Worm (Caenorhabditis elegans): ENCODE data around the gene F10E7.2.
"Not testable (repeated sequence)": the region's sequence is repeated elsewhere in the genome, so short reads cannot be mapped to it uniquely, and the experiment has no call there.

F10E7.2 gene

DNA sequence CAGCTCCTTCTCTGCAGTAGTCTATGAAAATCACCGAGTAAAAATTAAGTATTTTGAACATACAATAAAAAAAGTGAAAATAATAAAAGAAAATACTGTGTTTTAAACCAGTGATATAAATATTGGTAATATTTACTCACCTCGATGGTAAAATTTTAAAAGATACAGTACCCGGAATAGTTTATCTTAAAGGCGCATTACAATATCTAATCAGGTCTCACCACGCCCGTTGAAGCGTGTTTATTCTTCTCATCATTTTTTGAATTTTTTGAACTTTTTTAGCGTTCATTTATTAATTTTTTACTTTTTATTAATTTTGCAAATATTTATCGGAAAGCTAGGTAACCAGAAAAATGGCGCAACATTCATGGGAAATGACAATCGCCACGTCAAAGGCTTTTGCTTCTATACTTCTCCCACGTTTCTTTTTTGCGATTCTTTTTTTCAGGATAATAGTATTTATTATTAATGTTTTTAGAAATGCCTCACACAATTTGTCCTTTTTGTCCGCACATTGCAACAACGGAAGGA lies at the start of gene F10E7.2:
TSS of gene F10E7.2 (plus strand) at position 481 of the 531 bp plus-strand sequence.
- no peak for TF ChIP-seq him-1 (tag; optimal IDR thresholded peaks at IDR 0.05)
- no peak for TF ChIP-seq dao-5 (tag; optimal IDR thresholded peaks at IDR 0.05)
- TF ChIP-seq W03F9.2 (tag; optimal IDR thresholded peaks at IDR 0.05): no peak

DNA sequence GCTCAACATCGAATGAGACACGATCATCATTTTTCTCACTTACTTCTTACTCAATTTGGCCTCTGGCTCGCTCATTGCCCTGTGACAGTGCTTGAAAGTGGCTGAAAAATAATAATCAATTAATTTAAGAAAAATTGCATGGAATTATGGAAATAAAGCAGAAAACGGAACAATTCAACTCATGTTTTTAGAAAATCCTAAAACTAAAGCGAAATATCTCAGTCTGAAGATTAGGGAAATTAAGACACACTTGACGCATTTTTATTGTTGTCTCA lies 49.8 kb upstream of the F10E7.2 start, which contains the start of gene kars-1:
TSS of gene kars-1 (minus strand) at position 101 of the 275 bp plus-strand sequence.
- TF ChIP-seq him-1 (tag; optimal IDR thresholded peaks at IDR 0.05): no peak

DNA sequence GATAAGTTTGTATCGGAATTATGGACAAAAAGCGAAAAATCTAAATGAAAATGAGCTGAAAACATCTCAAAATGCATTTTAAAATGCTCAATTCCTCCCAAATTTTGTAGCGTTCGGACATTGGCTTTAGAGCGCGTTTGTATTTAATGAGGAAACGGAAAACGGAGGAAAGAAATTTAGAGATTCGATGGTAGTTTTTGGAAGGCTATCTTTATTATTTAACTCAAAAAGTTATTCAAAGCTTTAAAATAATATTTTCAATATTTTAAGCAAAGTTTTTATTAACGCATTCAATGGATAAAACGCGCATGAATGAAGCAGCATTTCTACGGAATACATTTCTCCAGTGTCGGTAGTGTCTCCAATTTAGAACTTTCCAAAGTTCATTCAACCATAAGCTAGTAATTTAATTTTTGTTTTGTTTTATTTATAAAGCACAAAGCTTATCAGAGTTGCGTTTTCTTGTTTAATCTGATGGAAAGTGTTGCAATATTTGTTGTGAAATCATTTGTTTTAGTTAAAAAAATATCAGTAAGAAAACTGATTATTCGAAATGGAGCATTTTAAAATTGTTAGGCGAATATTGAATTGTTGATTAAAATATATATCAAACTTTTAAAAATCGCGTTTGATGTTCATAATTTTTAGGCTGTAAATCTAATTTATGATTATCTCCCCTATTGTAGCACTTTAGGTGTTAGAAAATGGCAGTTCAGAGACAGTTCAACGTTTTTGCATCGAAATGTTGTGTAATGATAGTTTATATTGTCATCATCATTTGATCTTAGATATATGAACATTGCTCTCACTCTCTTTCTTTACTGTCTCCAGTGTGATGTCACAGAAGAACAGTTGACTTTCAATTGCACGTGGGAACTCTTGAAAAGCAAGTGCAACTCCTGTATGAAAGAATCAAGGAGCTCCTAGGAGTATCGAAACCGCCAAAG lies 49.2 kb upstream of the F10E7.2 start:
- TF ChIP-seq W03F9.2 (tag; optimal IDR thresholded peaks at IDR 0.05): peak; percentile 58
- peak; percentile 11 for TF ChIP-seq him-1 (tag; optimal IDR thresholded peaks at IDR 0.05)
- no peak for TF ChIP-seq dao-5 (tag; optimal IDR thresholded peaks at IDR 0.05)

ce11 chrII:7073537-7073913 lies 48.5 kb upstream of the F10E7.2 start, which contains the start of gene kat-1:
TSS of gene kat-1 (plus strand) at chrII:7073814.
- TF ChIP-seq him-1 (tag; optimal IDR thresholded peaks at IDR 0.05) (no peak), W03F9.2 (tag; optimal IDR thresholded peaks at IDR 0.05) (no peak), dao-5 (tag; optimal IDR thresholded peaks at IDR 0.05) (no peak)

ce11 chrII:7075564-7076228 lies 46.3 kb upstream of the F10E7.2 start, which contains the start of gene T02G5.7:
TSS of gene T02G5.7 (plus strand) at chrII:7075614.
- no peak for TF ChIP-seq W03F9.2 (tag; optimal IDR thresholded peaks at IDR 0.05)

DNA sequence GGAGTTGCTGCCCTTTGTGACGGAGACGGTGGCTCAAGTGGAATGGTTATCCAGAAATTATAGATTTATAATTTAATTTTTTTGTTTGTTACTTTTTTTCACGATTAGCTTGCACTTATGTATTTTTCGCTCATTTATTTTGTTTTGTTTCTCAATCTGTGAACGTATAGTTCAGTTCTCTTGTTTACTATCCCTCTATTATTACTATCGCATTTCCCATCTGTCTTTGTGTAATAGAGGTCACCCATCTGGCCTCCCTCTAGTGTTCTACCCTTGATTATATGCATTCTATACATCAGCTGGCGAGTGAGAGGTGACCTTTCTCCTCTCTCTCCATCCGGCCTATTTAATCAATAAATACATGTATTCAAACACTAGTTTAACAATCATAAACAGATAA lies 38.0 kb upstream of the F10E7.2 start, which contains the start of the genes T02G5.14 and T02G5.15:
TSS of gene T02G5.14 (plus strand) at position 301 of the 400 bp plus-strand sequence.
TSS of gene T02G5.15 (plus strand) at position 301 of the 400 bp plus-strand sequence.
- not testable (repeated sequence) for TF ChIP-seq him-1, W03F9.2, dao-5 (tag; optimal IDR thresholded peaks at IDR 0.05)

- TF ChIP-seq dao-5 (tag; optimal IDR thresholded peaks at IDR 0.05): no peak
- no peak for TF ChIP-seq him-1 (tag; optimal IDR thresholded peaks at IDR 0.05)
- no peak for TF ChIP-seq W03F9.2 (tag; optimal IDR thresholded peaks at IDR 0.05)
These were observed 32.0 kb upstream of the F10E7.2 start for ce11 chrII:7090085-7090484.

ce11 chrII:7090852-7091251 lies 31.2 kb upstream of the F10E7.2 start:
- no peak for TF ChIP-seq W03F9.2 (tag; optimal IDR thresholded peaks at IDR 0.05)
- no peak for TF ChIP-seq dao-5 (tag; optimal IDR thresholded peaks at IDR 0.05)
- no peak for TF ChIP-seq him-1 (tag; optimal IDR thresholded peaks at IDR 0.05)

ce11 chrII:7093339-7093821 lies 28.7 kb upstream of the F10E7.2 start, which contains the start of gene T02G5.3:
TSS of gene T02G5.3 (plus strand) at chrII:7093389.
- TF ChIP-seq him-1 (tag; optimal IDR thresholded peaks at IDR 0.05) (no peak), dao-5 (tag; optimal IDR thresholded peaks at IDR 0.05) (no peak), W03F9.2 (tag; optimal IDR thresholded peaks at IDR 0.05) (no peak)

DNA sequence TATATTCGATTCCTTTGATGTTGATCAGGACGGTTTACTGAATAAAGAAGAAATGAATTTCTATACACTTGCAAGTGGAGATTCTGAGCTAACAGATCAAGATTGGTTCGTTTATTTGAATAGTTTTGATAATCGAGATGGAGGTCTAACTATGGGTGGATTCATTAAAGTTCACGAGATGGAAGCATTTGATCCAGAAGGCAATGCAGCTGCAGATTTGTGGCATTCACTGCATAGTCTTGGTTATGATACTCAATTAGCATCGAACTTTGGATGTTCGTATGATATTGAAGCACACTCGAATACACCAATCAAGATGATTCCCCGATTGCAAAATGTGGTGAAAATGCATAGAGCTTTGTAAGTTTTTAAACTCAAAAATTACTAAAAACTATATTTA lies 26.1 kb upstream of the F10E7.2 start:
- no peak for TF ChIP-seq dao-5 (tag; optimal IDR thresholded peaks at IDR 0.05)
- TF ChIP-seq him-1 (tag; optimal IDR thresholded peaks at IDR 0.05): no peak
- TF ChIP-seq W03F9.2 (tag; optimal IDR thresholded peaks at IDR 0.05): no peak

DNA sequence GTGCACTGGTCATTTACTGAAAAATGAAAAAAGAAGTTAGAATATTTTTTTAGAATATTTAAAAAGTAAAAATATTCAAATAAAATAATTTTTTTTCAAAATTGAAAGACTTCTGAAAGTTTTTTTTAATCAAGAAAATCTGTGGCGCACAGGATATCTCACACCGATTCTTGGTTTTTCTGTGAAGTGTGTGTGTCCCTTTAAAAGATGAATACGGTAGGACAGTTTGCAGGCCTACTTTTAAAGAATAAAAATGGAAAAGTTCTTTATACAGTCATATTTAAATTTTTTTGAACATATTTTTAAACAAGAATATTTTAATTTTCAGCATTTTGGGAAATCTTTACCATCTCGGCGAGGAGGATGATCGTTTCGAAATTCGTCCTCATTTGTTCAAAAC lies 23.5 kb upstream of the F10E7.2 start, which contains the start of gene mct-5:
TSS of gene mct-5 (minus strand) at position 16 of the 400 bp plus-strand sequence.
- TF ChIP-seq W03F9.2 (tag; optimal IDR thresholded peaks at IDR 0.05) (no peak), dao-5 (tag; optimal IDR thresholded peaks at IDR 0.05) (no peak), him-1 (tag; optimal IDR thresholded peaks at IDR 0.05) (no peak)

DNA sequence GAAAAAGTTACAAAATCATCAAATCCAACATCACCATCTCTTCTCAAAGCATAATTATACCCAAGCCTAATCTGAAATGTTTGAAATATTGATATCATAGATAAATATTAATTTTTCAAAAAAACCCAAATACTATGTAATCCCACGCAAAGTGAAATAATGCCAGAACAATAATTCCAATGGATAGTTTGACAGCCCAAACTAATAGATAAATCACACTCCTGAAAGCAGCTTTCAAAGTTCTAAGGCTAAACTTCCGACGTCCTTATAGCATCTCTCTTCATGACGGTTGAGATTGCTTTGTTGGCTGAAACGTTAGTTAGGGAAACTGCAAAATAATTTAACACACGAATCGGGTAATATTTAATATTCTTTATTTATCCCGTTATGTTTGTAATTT lies 22.8 kb upstream of the F10E7.2 start:
- TF ChIP-seq him-1 (tag; optimal IDR thresholded peaks at IDR 0.05): no peak
- TF ChIP-seq W03F9.2 (tag; optimal IDR thresholded peaks at IDR 0.05): no peak

ce11 chrII:7100838-7101237 lies 21.2 kb upstream of the F10E7.2 start, which contains the start of gene mmaa-1:
TSS of gene mmaa-1 (minus strand) at chrII:7101165.
- no peak for TF ChIP-seq him-1 (tag; optimal IDR thresholded peaks at IDR 0.05)
- TF ChIP-seq dao-5 (tag; optimal IDR thresholded peaks at IDR 0.05): no peak
- no peak for TF ChIP-seq W03F9.2 (tag; optimal IDR thresholded peaks at IDR 0.05)

- no peak for TF ChIP-seq him-1 (tag; optimal IDR thresholded peaks at IDR 0.05)
- no peak for TF ChIP-seq dao-5 (tag; optimal IDR thresholded peaks at IDR 0.05)
These were observed 19.8 kb upstream of the F10E7.2 start for ce11 chrII:7102288-7102687.

All from whole organism, L4/young adult.